Fruit fly (Drosophila melanogaster) whole organism, embryonic: ENCODE results near the gene tinc.

Experiments used
- CG18476 ChIP-seq: fragments of 200-800 bp; sonication (Bioruptor generic); optimal IDR thresholded peaks from 2 replicates; lab custom pipeline; 2016; ENCODE audit warnings: missing biosample characterization, mild to moderate bottlenecking, missing genetic modification characterization
- CG34422 ChIP-seq: fragments of 200-800 bp; sonication (Bioruptor generic); IDR thresholded peaks from 3 replicates; pipeline ENCODE4 v1.3.6; 2022; ENCODE audit warnings: missing biosample characterization, missing genetic modification characterization
- Dll ChIP-seq: fragments of 200-800 bp; sonication (Bioruptor generic); IDR thresholded peaks from 4 replicates; pipeline ENCODE4 v1.3.6; 2022; ENCODE audit warnings: missing biosample characterization, missing genetic modification characterization; ENCODE audit not compliant: partially characterized antibody
- Hmx ChIP-seq: fragments of 200-800 bp; sonication (Bioruptor generic); optimal IDR thresholded peaks from 2 replicates; lab custom pipeline; 2016; ENCODE audit warnings: missing biosample characterization, missing genetic modification characterization
- Meics ChIP-seq: fragments of 200-800 bp; sonication (Bioruptor generic); optimal IDR thresholded peaks from 2 replicates; lab custom pipeline; 2017; ENCODE audit warnings: missing biosample characterization, mild to moderate bottlenecking, missing genetic modification characterization
- Tbp ChIP-seq: fragments of >200 bp; optimal IDR thresholded peaks from 2 replicates; lab custom pipeline; 2018; ENCODE audit warnings: missing biosample characterization, missing genetic modification characterization
- slbo ChIP-seq: fragments of 200-800 bp; sonication (Bioruptor generic); IDR thresholded peaks from 2 replicates; pipeline ENCODE4 v1.3.6; 2022; ENCODE audit warnings: missing biosample characterization, missing genetic modification characterization
- stc ChIP-seq: fragments of 200-800 bp; sonication (Bioruptor generic); IDR thresholded peaks from 2 replicates; pipeline ENCODE4 v1.3.6; 2022; ENCODE audit warnings: missing biosample characterization, missing genetic modification characterization
- vvl ChIP-seq: fragments of 200-800 bp; sonication (Bioruptor generic); IDR thresholded peaks from 2 replicates; pipeline ENCODE4 v1.3.6; 2022; ENCODE audit warnings: missing biosample characterization, missing genetic modification characterization

DNA sequence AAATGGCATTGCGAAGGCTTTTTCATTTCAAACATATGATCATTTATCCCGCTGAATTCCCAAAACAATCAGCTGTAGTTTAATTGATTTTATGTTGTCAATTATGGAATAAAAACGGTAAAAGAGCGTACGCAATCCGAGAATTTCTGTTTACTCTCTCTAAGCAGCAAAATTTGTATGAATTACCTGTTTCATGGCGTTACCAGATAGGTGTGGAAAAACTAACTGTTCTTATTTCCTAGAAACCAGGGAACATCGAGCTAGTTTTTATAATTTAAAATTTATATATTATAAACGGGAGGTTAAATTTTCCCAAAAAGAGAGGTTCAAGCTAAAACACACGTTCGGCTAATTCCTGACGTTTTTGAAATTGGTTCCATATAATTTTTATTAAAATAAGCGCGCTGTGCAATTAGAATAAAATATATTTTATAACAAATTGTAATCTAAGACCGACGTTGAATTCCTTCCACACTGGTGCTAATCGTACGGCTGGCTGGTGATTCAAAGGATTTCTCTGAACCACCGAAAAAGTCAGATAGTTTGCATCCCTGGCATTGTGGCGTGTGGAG, 4.2 kb upstream of the tinc start, which contains the start of gene CG17801:
- no peak for TF ChIP-seq CG34422 (GFP tag; lab: Robert Waterston, UW)
- no peak for TF ChIP-seq stc (GFP tag; lab: Robert Waterston, UW)
- no peak for TF ChIP-seq vvl (GFP tag; lab: Robert Waterston, UW)
- no peak for TF ChIP-seq slbo (GFP tag; lab: Robert Waterston, UW)
- TF ChIP-seq CG18476 (GFP tag; lab: Kevin White, UChicago): no peak
- TF ChIP-seq Tbp (GFP tag; lab: Kevin White, UChicago): no peak
- TF ChIP-seq Meics (GFP tag; lab: Kevin White, UChicago): no peak
- TF ChIP-seq Hmx: no peak
- TF ChIP-seq Dll (GFP tag; lab: Robert Waterston, UW): no peak
